Worm (Caenorhabditis elegans) whole organism, mixed stage, embryonic: Measurements from ENCODE around the gene zyg-8.

Experiments used
- M03D4.4 ChIP-seq: sonication (generic microtip); optimal IDR thresholded peaks from 2 replicates; lab custom pipeline; 2017; ENCODE audit warnings: mild to moderate bottlenecking, missing genetic modification characterization, missing compliant biosample characterization
- ceh-43 ChIP-seq: fragments of 200-800 bp; sonication (Bioruptor generic); optimal IDR thresholded peaks from 2 replicates; lab custom pipeline; 2018; ENCODE audit warnings: mild to moderate bottlenecking, missing genetic modification characterization, moderate library complexity, missing compliant biosample characterization
- ceh-83 ChIP-seq: fragments of 200-800 bp; sonication (Bioruptor generic); optimal IDR thresholded peaks from 2 replicates; lab custom pipeline; 2018; ENCODE audit warnings: mild to moderate bottlenecking, missing genetic modification characterization, missing compliant biosample characterization
- hlh-1 ChIP-seq: fragments of 150-350 bp; optimal IDR thresholded peaks from 2 replicates; lab custom pipeline; 2014; ENCODE audit warnings: missing biosample characterization, missing genetic modification reagents, missing genetic modification characterization
- lin-13 ChIP-seq: fragments of 150-350 bp; optimal IDR thresholded peaks from 2 replicates; lab custom pipeline; 2014; ENCODE audit warnings: missing biosample characterization, missing genetic modification characterization
- lin-32 ChIP-seq: fragments of 200-800 bp; sonication (Bioruptor generic); optimal IDR thresholded peaks from 2 replicates; lab custom pipeline; 2018; ENCODE audit warnings: mild to moderate bottlenecking, missing genetic modification characterization, missing compliant biosample characterization
- pha-4 ChIP-seq: fragments of 150-350 bp; optimal IDR thresholded peaks from 2 replicates; lab custom pipeline; 2018; ENCODE audit warnings: missing biosample characterization, missing genetic modification reagents, missing genetic modification characterization
- snpc-4 ChIP-seq: fragments of 150-350 bp; optimal IDR thresholded peaks from 2 replicates; lab custom pipeline; 2014; ENCODE audit warnings: missing biosample characterization, missing genetic modification characterization
- unc-39 ChIP-seq: fragments of 150-350 bp; optimal IDR thresholded peaks from 2 replicates; lab custom pipeline; 2014; ENCODE audit warnings: missing biosample characterization, missing genetic modification characterization
- unc-62 ChIP-seq: fragments of 150-350 bp; optimal IDR thresholded peaks from 2 replicates; lab custom pipeline; 2014; ENCODE audit warnings: missing biosample characterization, missing genetic modification reagents, missing genetic modification characterization
- zip-8 ChIP-seq: fragments of 150-350 bp; optimal IDR thresholded peaks from 2 replicates; lab custom pipeline; 2014; ENCODE audit warnings: missing biosample characterization, missing genetic modification characterization
- ztf-11 ChIP-seq: fragments of 150-350 bp; optimal IDR thresholded peaks from 2 replicates; lab custom pipeline; 2014; ENCODE audit warnings: missing biosample characterization, missing genetic modification characterization

The zyg-8 gene

ce11 chrIII:12118381-12118780 is 56.9 kb downstream of the zyg-8 start, which contains the start of gene lron-12:
Gene lron-12 (minus strand): TSS chrIII:12118481.
- TF ChIP-seq lin-32 (GFP tag; lab: Kevin White, UChicago) (no peak), ceh-83 (GFP tag; lab: Kevin White, UChicago) (no peak), ztf-11 (no peak), unc-62 (no peak), pha-4 (no peak), zip-8 (tag; lab: Kevin White, UChicago) (no peak), lin-13 (tag; lab: Kevin White, UChicago) (no peak), M03D4.4 (tag; lab: Kevin White, UChicago) (no peak), ceh-43 (GFP tag; lab: Kevin White, UChicago) (no peak), snpc-4 (tag; lab: Kevin White, UChicago) (no peak), unc-39 (tag; lab: Kevin White, UChicago) (no peak)

- TF ChIP-seq unc-62 (peak; percentile 57), hlh-1 (peak; percentile 40), ztf-11 (no peak)
These were observed 58.1 kb downstream of the zyg-8 start for ce11 chrIII:12119625-12120024.

ce11 chrIII:12121177-12121576 is 59.7 kb downstream of the zyg-8 start:
- TF ChIP-seq ztf-11 (no peak), unc-62 (peak; percentile 55), hlh-1 (peak; percentile 77)
